Fruit fly (Drosophila melanogaster): ENCODE results near the gene Culd.

The Culd gene

dm6 chr3L:8347346-8347745 lies 8.8 kb downstream of the Culd start (continued):
- TF ChIP-seq CG13296 (GFP tag; optimal IDR thresholded peaks at IDR 0.05) (no peak), CG7987 (GFP tag; optimal IDR thresholded peaks at IDR 0.05) (peak; percentile 1), Sox102F (GFP tag; optimal IDR thresholded peaks at IDR 0.05) (no peak), Vsx1 (GFP tag; optimal IDR thresholded peaks at IDR 0.05) (no peak), stc (GFP tag; IDR thresholded peaks at IDR 0.05) (peak; percentile 34; the same call in 1 of the 2 replicates), MBD-R2 (GFP tag; IDR thresholded peaks at IDR 0.05) (no peak), CG2678 (tag; optimal IDR thresholded peaks at IDR 0.05) (no peak), toy (GFP tag; IDR thresholded peaks at IDR 0.05) (no peak), maf-S (GFP tag; optimal IDR thresholded peaks at IDR 0.05) (no peak), wek (GFP tag; optimal IDR thresholded peaks at IDR 0.05) (peak; percentile 73), mirr (GFP tag; optimal IDR thresholded peaks at IDR 0.05) (peak; percentile 13), C15 (GFP tag; IDR thresholded peaks at IDR 0.05) (no peak), fu2 (GFP tag; optimal IDR thresholded peaks at IDR 0.05) (no peak), CG10431 (GFP tag; optimal IDR thresholded peaks at IDR 0.05) (no peak), gro (GFP tag; optimal IDR thresholded peaks at IDR 0.05) (no peak), CG43689 (GFP tag; IDR thresholded peaks at IDR 0.05) (no peak), tin (GFP tag; optimal IDR thresholded peaks at IDR 0.05) (no peak), CG11723 (GFP tag; optimal IDR thresholded peaks at IDR 0.05) (no peak), CG1233 (GFP tag; optimal IDR thresholded peaks at IDR 0.05) (no peak), tio (GFP tag; optimal IDR thresholded peaks at IDR 0.05) (no peak), Opbp (GFP tag; IDR thresholded peaks at IDR 0.05; ENCODE audit: partially characterized antibody) (no peak), scrt (GFP tag; optimal IDR thresholded peaks at IDR 0.05) (no peak), BtbVII (GFP tag; optimal IDR thresholded peaks at IDR 0.05) (no peak), CG17802 (tag; optimal IDR thresholded peaks at IDR 0.05) (no peak), odd (GFP tag; optimal IDR thresholded peaks at IDR 0.05) (no peak), Drgx (GFP tag; IDR thresholded peaks at IDR 0.05) (no peak), CG10274 (GFP tag; optimal IDR thresholded peaks at IDR 0.05) (no peak), CG31224 (GFP tag; IDR thresholded peaks at IDR 0.05) (0 out of 2 replicates have a peak, but pooled peaks have one; percentile 11), fd96Cb (tag; optimal IDR thresholded peaks at IDR 0.05) (no peak), CoRest (tag; optimal IDR thresholded peaks at IDR 0.05) (no peak), Myb (GFP tag; optimal IDR thresholded peaks at IDR 0.05) (no peak), chif (GFP tag; optimal IDR thresholded peaks at IDR 0.05) (no peak), CG7839 (tag; optimal IDR thresholded peaks at IDR 0.05) (no peak), CG14050 (GFP tag; IDR thresholded peaks at IDR 0.05) (no peak), CG7271 (tag; optimal IDR thresholded peaks at IDR 0.05) (no peak), CG2712 (tag; optimal IDR thresholded peaks at IDR 0.05) (no peak), nau (GFP tag; optimal IDR thresholded peaks at IDR 0.05) (no peak), Tbp (GFP tag; optimal IDR thresholded peaks at IDR 0.05) (no peak), Antp (GFP tag; optimal IDR thresholded peaks at IDR 0.05) (no peak), CG11093 (GFP tag; IDR thresholded peaks at IDR 0.05) (no peak), CG13894 (tag; optimal IDR thresholded peaks at IDR 0.05) (no peak), CG8281 (tag; optimal IDR thresholded peaks at IDR 0.05) (peak; percentile 24), zf30C (GFP tag; optimal IDR thresholded peaks at IDR 0.05) (no peak), NfI (GFP tag; optimal IDR thresholded peaks at IDR 0.05) (no peak), Taf1 (GFP tag; IDR thresholded peaks at IDR 0.05) (no peak), CG6689 (GFP tag; IDR thresholded peaks at IDR 0.05) (no peak), CG11247 (GFP tag; IDR thresholded peaks at IDR 0.05) (peak; percentile 47; the same call in 1 of the 2 replicates), CG31365 (tag; optimal IDR thresholded peaks at IDR 0.05) (peak; percentile 30), CG18262 (tag; optimal IDR thresholded peaks at IDR 0.05) (no peak), dm (GFP tag; optimal IDR thresholded peaks at IDR 0.05) (no peak), CG12942 (GFP tag; optimal IDR thresholded peaks at IDR 0.05) (no peak), org-1 (GFP tag; optimal IDR thresholded peaks at IDR 0.05) (peak; percentile 36)

Measured in whole organism, embryonic.